Worm (Caenorhabditis elegans) whole organism, dauer: ENCODE measurements around the gene cec-3.

Experiments used
- unc-62 ChIP-seq: sonication (generic microtip); optimal IDR thresholded peaks from 2 replicates; lab custom pipeline; 2017; ENCODE audit warnings: missing biosample characterization, missing genetic modification reagents, missing genetic modification characterization

cec-3 gene

DNA sequence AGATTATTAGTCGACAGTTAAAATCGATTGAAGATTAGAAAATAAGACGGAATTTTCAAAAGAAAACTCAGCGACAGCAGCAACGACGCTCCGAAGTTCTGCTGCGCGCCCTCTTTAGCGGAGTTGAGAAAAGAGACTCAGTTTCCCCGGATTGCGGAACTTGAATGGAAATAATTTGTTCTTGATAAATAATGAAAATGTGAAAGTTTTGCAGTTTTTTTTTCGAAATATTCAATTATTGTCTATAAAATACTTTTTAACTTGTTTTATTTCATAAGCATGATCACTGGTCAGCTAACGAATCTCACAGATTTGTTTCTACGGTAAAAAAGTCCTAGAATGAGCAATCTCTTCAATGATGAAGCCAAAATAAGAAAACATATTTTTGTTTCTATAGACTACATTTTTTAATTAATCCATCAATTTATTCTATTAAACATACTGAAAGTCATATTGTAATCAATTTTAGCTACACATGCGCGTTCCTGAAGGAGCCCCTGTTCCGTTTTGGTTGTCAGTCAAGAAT is at the start of gene cec-3, which contains the start of gene T09A5.15:
cec-3 (minus strand) TSS at position 116 of the 526 bp plus-strand sequence.
T09A5.15 (plus strand) TSS at position 476 of the 526 bp plus-strand sequence.
- TF ChIP-seq unc-62 (GFP tag; lab: Kevin White, UChicago) = no peak

DNA sequence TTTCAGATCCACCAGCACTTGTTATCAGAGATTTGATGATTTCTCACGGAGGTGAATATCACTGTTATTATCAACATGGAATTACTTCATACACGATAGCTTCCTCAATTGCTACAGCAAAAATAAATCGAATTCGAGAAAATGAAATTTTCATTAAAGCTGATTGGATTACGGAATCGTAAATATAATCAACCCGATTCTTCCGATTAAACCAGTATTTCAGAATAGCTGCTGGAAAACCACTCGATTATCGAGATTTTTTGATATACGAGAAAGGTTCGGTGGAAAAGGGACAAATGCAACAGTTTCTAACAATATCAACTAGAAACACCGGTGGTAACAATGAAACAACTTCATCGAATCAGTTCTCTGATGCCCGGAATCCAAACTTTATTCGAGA is 44.6 kb upstream of the cec-3 start:
- no peak for TF ChIP-seq unc-62 (GFP tag; lab: Kevin White, UChicago)

DNA sequence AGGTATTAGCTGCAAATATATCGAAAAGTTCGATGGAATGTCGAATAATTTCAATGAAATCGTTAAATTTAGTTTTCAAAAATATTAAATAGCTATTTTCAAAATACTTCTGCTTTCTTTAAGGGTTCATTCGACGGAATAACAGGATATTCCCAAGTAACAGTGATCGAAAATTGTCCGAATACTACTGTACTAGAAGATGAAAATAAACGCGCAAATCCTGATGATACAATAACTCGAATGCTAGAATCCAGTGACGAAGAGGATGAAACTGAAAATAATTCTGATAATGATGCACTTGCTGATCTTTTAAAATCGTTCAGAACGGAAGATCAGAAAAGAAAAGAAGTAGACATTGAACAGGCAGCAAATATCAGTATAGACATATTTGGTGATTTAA is 43.4 kb upstream of the cec-3 start:
- TF ChIP-seq unc-62 (GFP tag; lab: Kevin White, UChicago) = no peak

DNA sequence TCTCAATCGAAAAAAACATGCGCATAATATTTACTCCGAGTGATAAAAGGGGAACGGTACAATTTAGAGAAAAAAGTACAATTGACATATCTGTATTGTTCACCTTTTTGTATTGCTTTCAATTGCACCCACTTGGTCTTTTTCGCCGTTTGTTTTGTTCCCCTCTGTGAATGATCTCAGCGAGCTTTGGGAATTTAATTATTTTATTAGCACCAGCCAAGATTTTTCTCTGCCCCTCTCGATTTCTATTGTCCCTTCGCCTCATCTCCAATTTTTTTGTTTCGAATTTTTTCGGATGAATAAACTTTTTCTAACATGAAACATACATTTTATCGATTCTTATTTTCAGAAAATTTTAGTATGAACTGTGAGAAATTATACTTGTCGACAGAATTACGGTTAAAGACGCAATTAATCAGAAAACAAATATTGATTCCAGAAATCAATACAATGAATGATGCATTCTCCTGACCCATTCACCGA is 42.8 kb upstream of the cec-3 start, which contains the start of gene rev-1:
rev-1 (plus strand) TSS at position 433 of the 483 bp plus-strand sequence.
- TF ChIP-seq unc-62 (GFP tag; lab: Kevin White, UChicago) = no peak

DNA sequence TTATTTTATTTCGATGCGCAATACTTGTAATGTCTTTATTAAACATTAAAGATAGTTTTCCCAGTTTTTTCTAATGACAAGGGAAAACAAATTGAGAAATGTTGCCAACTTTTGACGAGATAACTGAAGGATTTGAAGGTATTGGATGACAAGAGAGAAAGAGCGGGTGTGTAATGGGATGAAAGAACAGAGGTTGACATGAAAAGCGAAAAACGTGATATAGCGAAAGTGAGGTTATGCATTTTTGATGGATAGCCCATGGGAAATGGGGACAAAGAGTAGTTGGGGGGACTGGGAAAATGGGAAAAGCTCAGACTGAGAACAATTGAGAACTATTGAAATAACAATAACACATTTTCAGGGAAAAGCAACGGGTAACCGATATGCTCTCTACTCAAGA is 37.8 kb upstream of the cec-3 start:
- no peak for TF ChIP-seq unc-62 (GFP tag; lab: Kevin White, UChicago)

DNA sequence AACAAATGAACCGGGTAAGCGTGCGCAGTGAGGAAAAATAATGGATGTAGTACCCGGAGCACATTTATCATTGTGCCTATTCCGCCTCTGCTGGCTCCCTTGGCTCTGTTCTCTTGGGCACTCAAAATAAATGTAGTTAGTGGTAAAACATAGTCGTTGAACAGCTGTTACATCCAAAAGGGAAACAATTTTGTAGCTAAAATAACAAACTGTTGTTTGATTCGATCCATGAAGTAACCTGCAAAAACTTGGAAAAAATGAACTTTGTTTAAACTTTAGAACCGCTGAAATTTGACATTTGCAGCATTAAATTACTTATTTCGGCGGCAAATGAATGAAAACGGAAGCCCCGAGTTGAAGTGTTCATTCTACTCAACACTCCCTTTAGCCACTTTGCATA is 36.2 kb upstream of the cec-3 start:
- TF ChIP-seq unc-62 (GFP tag; lab: Kevin White, UChicago) = no peak

DNA sequence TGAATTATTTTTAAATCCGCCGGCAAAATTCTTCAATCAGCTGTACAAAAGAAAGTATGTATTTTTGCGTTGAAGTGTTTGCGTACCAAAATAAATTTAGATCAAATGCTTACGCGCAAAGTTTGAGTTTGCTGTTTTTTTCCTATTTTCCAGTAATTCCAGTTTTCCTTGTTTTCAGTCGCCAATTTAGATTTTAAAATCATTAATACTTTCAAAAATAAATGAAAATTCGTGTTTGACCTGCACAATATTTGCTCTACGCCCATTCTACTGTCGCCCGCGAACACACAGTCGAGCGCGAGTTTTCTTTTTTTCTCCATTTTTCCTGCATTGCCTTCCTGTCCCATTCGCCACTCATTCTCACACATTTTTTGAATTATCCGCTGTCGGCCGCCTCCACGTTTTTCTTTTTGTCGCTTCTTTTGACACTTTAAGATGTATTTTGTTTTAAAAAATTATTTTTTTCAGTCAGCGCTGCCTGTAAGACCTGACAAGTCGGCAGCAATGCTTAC is 35.4 kb upstream of the cec-3 start, which contains the start of gene ptc-1:
ptc-1 (plus strand) TSS at position 462 of the 512 bp plus-strand sequence.
- no peak for TF ChIP-seq unc-62 (GFP tag; lab: Kevin White, UChicago)

DNA sequence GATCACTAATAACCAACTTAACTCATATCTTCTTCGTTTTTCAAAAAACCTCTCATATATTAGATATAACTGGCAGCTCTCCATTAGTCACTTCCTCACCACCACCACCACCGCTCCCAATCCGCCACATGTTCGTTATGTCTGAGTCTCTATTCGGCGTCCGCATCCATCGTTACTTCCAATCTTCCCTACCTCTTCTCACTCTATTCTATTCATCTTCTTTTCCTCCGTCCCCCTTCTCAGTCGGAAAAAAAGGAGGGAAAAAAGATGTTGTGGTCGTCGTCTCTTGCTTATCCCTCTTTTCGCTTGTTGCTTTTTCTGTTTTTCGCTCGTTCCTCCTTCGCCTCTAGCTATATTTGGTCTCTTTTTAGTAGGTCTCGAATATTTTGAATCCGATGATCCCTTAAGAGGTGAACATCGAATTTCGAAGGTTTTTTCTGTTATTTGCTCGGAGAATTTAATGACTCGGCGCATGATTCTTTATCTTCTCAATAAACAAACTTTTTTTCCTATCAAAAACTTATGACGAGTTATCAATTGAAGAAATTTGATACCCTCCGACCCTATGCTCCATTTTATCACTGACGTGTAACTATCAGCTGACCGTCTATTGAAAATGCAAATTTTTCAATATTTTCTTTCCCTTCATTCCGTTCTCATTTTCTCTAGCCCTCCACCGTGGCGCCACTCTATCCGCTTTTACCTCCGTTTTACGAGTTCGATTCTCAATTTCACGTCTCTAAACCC is 34.6 kb upstream of the cec-3 start:
- TF ChIP-seq unc-62 (GFP tag; lab: Kevin White, UChicago) = no peak

DNA sequence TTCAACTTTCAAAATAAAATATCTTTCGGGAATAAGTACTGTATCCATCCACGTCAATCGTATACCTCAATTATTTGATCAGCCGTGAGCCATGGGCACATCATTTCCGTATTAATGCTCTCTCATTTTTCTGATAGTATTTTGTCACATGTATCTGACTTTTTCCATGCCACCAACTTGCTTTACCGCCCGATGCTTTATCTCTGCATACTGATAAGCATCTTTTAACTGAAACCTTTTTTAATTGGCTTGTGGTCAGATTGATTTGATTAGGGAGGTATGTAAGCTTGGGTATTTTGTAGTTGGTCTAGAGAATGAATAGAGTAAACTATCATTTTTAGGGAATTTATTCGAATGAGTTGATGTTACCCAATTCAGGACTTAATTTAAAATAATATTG is 31.9 kb upstream of the cec-3 start:
- no peak for TF ChIP-seq unc-62 (GFP tag; lab: Kevin White, UChicago)

DNA sequence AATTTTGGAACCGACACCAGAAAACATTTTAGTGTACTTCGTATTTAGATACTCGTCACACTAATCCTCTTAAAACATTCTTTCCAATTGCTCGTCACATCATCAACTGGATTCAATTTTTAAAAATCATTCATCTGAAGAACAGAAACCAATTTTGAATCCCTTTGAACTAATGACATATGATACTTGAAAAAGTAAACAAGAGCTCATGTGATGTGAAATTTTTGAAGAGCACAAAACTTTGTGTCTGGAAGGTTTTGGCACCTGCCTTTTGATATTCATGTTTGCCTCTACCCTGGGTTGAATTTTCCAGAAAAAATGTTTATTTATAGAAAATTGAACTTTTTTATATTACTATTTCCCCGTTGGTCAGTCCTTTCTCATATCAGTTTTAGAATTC is 31.4 kb upstream of the cec-3 start:
- TF ChIP-seq unc-62 (GFP tag; lab: Kevin White, UChicago) = no peak

DNA sequence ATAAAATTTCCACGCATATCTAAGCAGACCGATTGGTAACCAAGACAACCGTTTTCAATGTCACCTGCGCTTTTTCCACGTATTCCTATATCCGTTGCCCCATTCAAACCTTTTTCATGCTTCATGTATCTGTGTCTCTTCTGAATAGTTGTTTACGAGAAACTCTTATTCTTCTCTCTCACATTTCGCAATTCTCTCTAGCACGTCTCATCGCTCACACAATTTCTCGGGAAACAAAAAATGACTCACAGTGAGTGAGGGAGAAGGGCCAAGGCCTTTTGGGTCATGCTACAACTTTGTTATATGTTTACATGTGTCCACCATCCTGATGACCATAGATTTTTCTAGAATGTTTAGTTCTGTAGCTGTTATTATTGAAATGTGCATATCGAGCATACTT is 29.9 kb upstream of the cec-3 start:
- no peak for TF ChIP-seq unc-62 (GFP tag; lab: Kevin White, UChicago)

DNA sequence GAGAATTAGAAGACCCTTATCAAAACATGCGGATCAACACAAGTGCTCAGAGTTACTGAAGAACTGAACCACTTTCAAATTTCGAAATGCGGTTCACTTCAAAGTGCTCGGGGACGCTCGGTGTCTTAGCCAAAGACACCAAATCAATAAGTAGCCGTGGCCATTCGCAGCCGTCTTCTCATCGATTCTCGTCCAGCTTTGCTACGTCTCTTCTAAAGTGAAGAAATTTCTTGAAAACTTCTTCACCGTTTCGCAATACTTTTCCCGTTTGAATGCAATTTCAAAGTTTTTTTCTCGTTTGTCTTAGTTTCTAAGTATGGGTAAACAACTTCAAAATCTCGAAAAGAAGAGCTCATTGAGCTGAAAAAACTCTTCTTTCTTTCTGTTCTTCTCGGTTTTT is 27.5 kb upstream of the cec-3 start:
- no peak for TF ChIP-seq unc-62 (GFP tag; lab: Kevin White, UChicago)

DNA sequence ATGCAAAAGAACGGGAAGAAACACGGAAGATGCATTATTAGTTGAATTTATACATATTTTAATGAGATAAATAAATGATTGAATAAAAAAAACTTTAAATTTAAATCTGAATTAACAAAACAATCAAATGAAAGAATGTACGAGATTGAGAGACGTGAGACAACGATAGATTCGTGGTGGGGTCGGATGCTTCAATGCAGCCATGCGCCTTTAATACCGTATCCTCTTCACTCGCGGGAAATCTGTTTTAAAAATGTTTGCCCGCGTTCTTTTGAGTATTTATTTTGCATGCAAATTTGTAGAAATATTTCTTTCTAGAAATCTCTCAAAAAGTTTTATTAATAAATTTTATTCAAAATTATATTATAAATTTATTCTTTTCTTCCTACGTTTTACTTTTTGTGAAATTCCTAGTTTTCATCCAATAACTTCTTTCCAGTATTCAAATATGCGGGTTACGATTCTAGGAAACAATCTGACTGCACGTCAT is 23.0 kb upstream of the cec-3 start, which contains the start of gene perm-1:
perm-1 (plus strand) TSS at position 440 of the 490 bp plus-strand sequence.
- TF ChIP-seq unc-62 (GFP tag; lab: Kevin White, UChicago) = no peak

DNA sequence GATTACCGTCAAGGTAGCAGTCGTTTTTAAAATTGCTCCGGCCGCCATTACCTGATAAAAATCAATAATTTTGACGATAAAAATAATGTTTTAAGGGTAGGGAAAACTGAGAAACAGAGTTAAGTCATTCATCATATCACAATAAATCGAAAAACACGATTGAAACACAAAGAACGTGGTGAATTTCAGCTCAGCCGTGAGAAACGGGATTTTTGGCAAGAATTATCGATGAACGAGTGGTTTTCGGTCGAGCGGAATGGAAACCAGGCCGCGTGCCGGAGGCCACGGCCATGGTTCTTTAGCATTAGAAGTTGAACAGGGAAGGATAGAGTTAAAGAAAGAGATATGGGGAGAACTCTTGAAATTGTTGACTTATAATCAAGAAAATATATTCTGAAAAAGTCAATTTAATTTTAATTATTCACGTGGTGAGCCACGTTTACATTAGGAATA is 21.9 kb upstream of the cec-3 start, which contains the start of the genes vha-4 and T01H3.5:
vha-4 (minus strand) TSS at position 51 of the 453 bp plus-strand sequence.
T01H3.5 (plus strand) TSS at position 351 of the 453 bp plus-strand sequence.
- no peak for TF ChIP-seq unc-62 (GFP tag; lab: Kevin White, UChicago)

DNA sequence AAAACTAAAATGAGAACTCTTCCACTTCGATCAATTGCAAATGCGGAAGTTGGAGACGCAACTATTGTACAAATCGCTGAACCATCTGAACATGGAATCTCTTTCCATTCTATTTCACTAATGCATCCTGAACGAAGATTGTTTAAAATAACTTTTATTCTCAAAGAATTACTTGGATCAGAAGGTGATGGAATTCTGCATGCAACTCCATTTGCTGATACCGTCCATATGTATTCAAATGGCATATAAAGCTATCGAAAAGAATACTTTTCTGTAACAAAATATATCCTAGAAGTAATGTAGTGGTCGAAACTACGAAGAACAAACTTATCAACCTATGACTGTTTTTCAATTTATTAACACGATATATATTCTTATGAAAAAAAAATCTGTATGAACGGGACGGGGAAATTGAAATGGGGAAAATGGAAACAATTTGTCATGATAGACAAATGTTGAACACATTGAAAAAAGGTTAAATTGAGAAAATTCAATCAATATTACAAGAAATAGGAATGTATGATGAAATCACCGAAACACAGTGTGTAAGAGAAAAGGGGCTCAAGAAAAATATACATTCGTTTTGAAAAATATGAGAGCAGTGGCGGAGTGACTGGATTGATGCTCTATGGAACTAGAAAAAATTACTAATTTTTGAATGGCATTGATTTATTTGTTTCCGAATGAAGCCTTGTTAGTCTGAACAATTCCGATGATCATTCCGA is 20.5 kb upstream of the cec-3 start, which contains the start of gene T01H3.2:
T01H3.2 (minus strand) TSS at position 251 of the 725 bp plus-strand sequence.
- TF ChIP-seq unc-62 (GFP tag; lab: Kevin White, UChicago) = no peak
